Worm (Caenorhabditis elegans) whole organism, young adult: ENCODE data around the gene K02E10.5.

Experiments
- F49E8.2 ChIP-seq: sonication (generic microtip); optimal IDR thresholded peaks from 3 replicates; lab custom pipeline; 2017; ENCODE audit warnings: missing genetic modification characterization, mild to moderate bottlenecking, missing compliant biosample characterization, antibody characterized with exemption, moderate library complexity; ENCODE audit not compliant: insufficient read depth
- ceh-91 ChIP-seq: fragments of 200-800 bp; sonication (Bioruptor generic); IDR thresholded peaks from 2 replicates; pipeline ENCODE4 v1.3.6; 2022; ENCODE audit warnings: missing genetic modification reagents, missing genetic modification characterization, missing compliant biosample characterization
- dpl-1 ChIP-seq: fragments of 150-350 bp; optimal IDR thresholded peaks from 2 replicates; lab custom pipeline; 2014; ENCODE audit warnings: missing biosample characterization, missing genetic modification reagents, missing genetic modification characterization
- hmg-20 ChIP-seq: fragments of 200-800 bp; sonication (Bioruptor generic); IDR thresholded peaks from 2 replicates; pipeline ENCODE4 v1.3.6; 2022; ENCODE audit warnings: missing genetic modification reagents, missing genetic modification characterization, missing compliant biosample characterization

DNA sequence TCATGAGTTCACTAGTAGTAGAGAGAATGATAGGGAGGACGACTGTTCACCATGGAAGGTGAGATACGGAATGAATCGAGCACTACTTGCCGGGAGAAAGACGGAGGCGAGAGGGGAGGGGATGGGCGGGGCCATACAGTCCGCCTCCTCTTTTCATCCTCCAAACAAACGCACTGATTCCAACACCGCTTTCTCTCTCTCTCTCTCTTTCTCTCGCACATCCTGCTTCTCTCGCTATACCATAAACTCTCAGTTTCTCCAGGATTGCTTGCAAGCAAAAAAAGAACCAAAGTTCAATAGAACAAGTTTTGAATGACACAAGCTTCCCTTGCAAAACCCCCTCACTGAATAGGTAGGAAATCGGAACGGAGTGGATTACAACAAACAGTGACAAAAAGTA, 43.4 kb downstream of the K02E10.5 start:
- TF ChIP-seq hmg-20 (GFP tag; lab: Robert Waterston, UW) (no peak), F49E8.2 (tag; lab: Kevin White, UChicago) (no peak), dpl-1 (GFP tag; lab: Kevin White, UChicago) (no peak), ceh-91 (GFP tag; lab: Robert Waterston, UW) (no peak)
